Worm (Caenorhabditis elegans): ENCODE data around the gene C10B5.1.

Gene C10B5.1

ce11 chrV:8594105-8594964 is 13.3 kb downstream of the C10B5.1 start, which contains the start of gene tag-196:
Gene tag-196 (plus strand): TSS chrV:8594914.
- TF ChIP-seq ets-5 (GFP tag; IDR thresholded peaks at IDR 0.05) (no peak), nhr-19 (GFP tag; conservative IDR thresholded peaks at IDR 0.05) (peak; percentile 36; the same call in 1 of the 2 replicates), lin-35 (GFP tag; optimal IDR thresholded peaks at IDR 0.05) (peak in 1 of 2 experiments; percentile 28), tbx-2 (tag; optimal IDR thresholded peaks at IDR 0.05) (no peak), efl-1 (optimal IDR thresholded peaks at IDR 0.05) (no peak), efl-1 (GFP tag; optimal IDR thresholded peaks at IDR 0.05 in 1 of 2) (peak; percentile 6 to 82), mdl-1 (tag; optimal IDR thresholded peaks at IDR 0.05) (peak in 1 of 2 experiments; percentile 18), zip-4 (GFP tag; optimal IDR thresholded peaks at IDR 0.05) (no peak), lin-14 (GFP tag; optimal IDR thresholded peaks at IDR 0.05) (peak; percentile 76), rnt-1 (tag; optimal IDR thresholded peaks at IDR 0.05) (peak; percentile 80), unc-130 (tag; optimal IDR thresholded peaks at IDR 0.05) (peak; percentile 74), egl-13 (tag; optimal IDR thresholded peaks at IDR 0.05) (no peak), pag-3 (tag; optimal IDR thresholded peaks at IDR 0.05; ENCODE audit: borderline replicate concordance, insufficient read depth) (peak; percentile 44), ztf-11 (tag; optimal IDR thresholded peaks at IDR 0.05) (peak in 1 of 2 experiments; percentile 15), snu-23 (GFP tag; optimal IDR thresholded peaks at IDR 0.05) (peak; percentile 8), tlp-1 (tag; optimal IDR thresholded peaks at IDR 0.05) (no peak), nhr-20 (tag; optimal IDR thresholded peaks at IDR 0.05) (peak; percentile 12), lsy-2 (tag; optimal IDR thresholded peaks at IDR 0.05) (peak; percentile 38 to 41), nhr-71 (tag; optimal IDR thresholded peaks at IDR 0.05) (peak; percentile 68)

DNA sequence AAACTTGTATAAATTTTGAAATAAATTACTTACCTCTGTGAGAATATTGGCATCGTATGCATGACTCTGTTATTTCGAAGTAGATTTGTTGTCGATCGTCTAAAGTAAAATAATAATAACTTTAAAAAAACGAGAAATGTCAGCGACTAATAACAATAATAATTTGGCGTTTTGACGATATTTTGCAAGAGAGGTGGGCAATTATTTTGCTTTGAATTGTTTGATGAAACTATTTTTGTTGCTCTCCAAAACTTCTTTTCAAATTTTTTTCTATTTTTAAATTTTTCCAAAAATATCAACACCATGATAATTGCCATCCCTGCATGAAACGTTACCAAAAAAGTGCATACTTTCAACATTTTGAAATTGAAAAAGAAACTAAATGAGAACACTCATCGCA is 18.1 kb downstream of the C10B5.1 start, which contains the start of gene F41E6.7:
Gene F41E6.7, minus strand, starts transcription at position 101 of the 400 bp plus-strand sequence.
- TF ChIP-seq sox-4 (tag; optimal IDR thresholded peaks at IDR 0.05) (no peak), grh-1 (GFP tag; IDR thresholded peaks at IDR 0.05) (no peak), unc-62 (GFP tag; optimal IDR thresholded peaks at IDR 0.05) (no peak)

DNA sequence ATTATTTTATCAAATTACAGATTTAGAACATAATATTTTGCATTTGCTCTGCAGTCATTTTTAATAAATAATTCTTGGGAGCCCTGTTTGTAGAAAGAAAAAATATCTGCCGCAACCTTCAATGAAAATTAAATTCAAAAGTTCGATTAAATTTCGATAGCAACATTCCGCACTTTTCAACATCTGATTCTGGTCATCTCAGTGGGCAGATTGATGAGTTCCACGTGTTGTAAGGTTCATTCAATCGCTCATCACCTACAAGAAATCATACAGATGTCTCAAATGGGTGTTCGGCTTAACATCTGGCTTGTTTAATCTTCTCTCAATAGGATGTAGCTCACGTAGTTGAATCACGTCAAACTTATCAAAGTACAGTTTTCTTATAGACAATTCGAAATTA is 18.9 kb downstream of the C10B5.1 start:
- TF ChIP-seq lin-35 (GFP tag; optimal IDR thresholded peaks at IDR 0.05) (no peak), mep-1 (tag; optimal IDR thresholded peaks at IDR 0.05) (no peak), nhr-19 (GFP tag; conservative IDR thresholded peaks at IDR 0.05) (no peak), ceh-88 (GFP tag; IDR thresholded peaks at IDR 0.05) (no peak), dpl-1 (GFP tag; optimal IDR thresholded peaks at IDR 0.05) (no peak), elt-3 (tag; optimal IDR thresholded peaks at IDR 0.05) (no peak), nhr-20 (tag; optimal IDR thresholded peaks at IDR 0.05) (no peak), fkh-4 (tag; optimal IDR thresholded peaks at IDR 0.05; ENCODE audit: borderline replicate concordance) (peak; percentile 92), hlh-4 (tag; optimal IDR thresholded peaks at IDR 0.05) (no peak), dsc-1 (tag; optimal IDR thresholded peaks at IDR 0.05) (peak; percentile 98)

DNA sequence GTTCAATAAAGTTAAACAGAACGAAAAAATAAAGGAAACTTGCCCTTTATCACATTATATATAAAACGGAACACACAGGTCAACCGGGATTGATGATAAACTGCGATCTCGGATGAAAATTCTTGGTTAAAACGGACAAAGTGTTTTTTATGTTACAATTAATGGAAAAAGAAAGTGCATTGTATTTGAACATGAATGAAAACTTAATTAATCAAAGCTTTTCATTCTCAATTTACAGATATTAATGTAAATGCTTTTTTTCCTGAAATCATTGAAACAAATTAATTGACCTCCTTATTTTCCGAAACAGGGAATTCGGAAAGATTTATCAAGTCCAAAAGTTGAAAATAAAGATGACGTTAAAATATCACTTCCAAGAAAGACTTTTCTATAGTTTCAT is 20.4 kb downstream of the C10B5.1 start, which contains the start of gene F41E6.8:
Gene F41E6.8, minus strand, starts transcription at position 101 of the 400 bp plus-strand sequence.
- TF ChIP-seq nhr-77 (tag; optimal IDR thresholded peaks at IDR 0.05) = no peak
- no peak for TF ChIP-seq zip-4 (GFP tag; optimal IDR thresholded peaks at IDR 0.05)
- TF ChIP-seq ztf-4 (tag; optimal IDR thresholded peaks at IDR 0.05) = no peak
- TF ChIP-seq hpl-2 (GFP tag; optimal IDR thresholded peaks at IDR 0.05) = no peak
- TF ChIP-seq efl-3 (GFP tag; optimal IDR thresholded peaks at IDR 0.05) = no peak
- TF ChIP-seq vab-15 (tag; optimal IDR thresholded peaks at IDR 0.05) = no peak
- TF ChIP-seq isw-1 (GFP tag; IDR thresholded peaks at IDR 0.05) = no peak
- TF ChIP-seq snpc-4 (tag; optimal IDR thresholded peaks at IDR 0.05) = no peak
- TF ChIP-seq tbx-2 (tag; optimal IDR thresholded peaks at IDR 0.05) = no peak
- TF ChIP-seq nhr-71 (tag; optimal IDR thresholded peaks at IDR 0.05) = no peak
- no peak for TF ChIP-seq fos-1 (tag; optimal IDR thresholded peaks at IDR 0.05)
- no peak for TF ChIP-seq sptf-1 (tag; optimal IDR thresholded peaks at IDR 0.05)
- no peak for TF ChIP-seq blmp-1 (tag; optimal IDR thresholded peaks at IDR 0.05)
- no peak for TF ChIP-seq unc-130 (tag; optimal IDR thresholded peaks at IDR 0.05)
- TF ChIP-seq fkh-10 (GFP tag; optimal IDR thresholded peaks at IDR 0.05) = no peak
- no peak for TF ChIP-seq unc-30 (tag; optimal IDR thresholded peaks at IDR 0.05)
- no peak for TF ChIP-seq fkh-4 (tag; optimal IDR thresholded peaks at IDR 0.05; ENCODE audit: borderline replicate concordance)
- no peak for TF ChIP-seq ceh-63 (GFP tag; optimal IDR thresholded peaks at IDR 0.05)

Data from whole organism, L1 larva.